Fruit fly (Drosophila melanogaster) whole organism, pupa: ENCODE measurements around the gene CG33271.
"Not testable (repeated sequence)": the region's sequence is repeated elsewhere in the genome, so short reads cannot be mapped to it uniquely, and the experiment has no call there.

Source experiments
- CG10348 ChIP-seq: fragments of 200-800 bp; sonication (Bioruptor generic); IDR thresholded peaks from 2 replicates; pipeline ENCODE4 v1.3.6; 2022; ENCODE audit warnings: missing biosample characterization, missing genetic modification characterization
- CG12605 ChIP-seq: fragments of 200-800 bp; sonication (Bioruptor generic); IDR thresholded peaks from 2 replicates; pipeline ENCODE4 v1.3.6; 2022; ENCODE audit warnings: missing biosample characterization, missing genetic modification characterization
- CG13204 ChIP-seq: fragments of 200-800 bp; sonication (Bioruptor generic); optimal IDR thresholded peaks from 2 replicates; lab custom pipeline; 2018; ENCODE audit warnings: missing biosample characterization, mild to moderate bottlenecking, missing genetic modification characterization, moderate library complexity
- CG14655 ChIP-seq: fragments of 200-800 bp; sonication (Bioruptor generic); optimal IDR thresholded peaks from 3 replicates; lab custom pipeline; 2017; ENCODE audit warnings: mild to moderate bottlenecking, missing biosample characterization, missing genetic modification reagents, missing genetic modification characterization
- CG15710 ChIP-seq: fragments of 200-800 bp; sonication (Bioruptor generic); optimal IDR thresholded peaks from 2 replicates; lab custom pipeline; 2018; ENCODE audit warnings: missing biosample characterization, mild to moderate bottlenecking, missing genetic modification characterization, moderate library complexity
- CG17806 ChIP-seq: fragments of 200-800 bp; sonication (Bioruptor generic); optimal IDR thresholded peaks from 2 replicates; lab custom pipeline; 2018; ENCODE audit warnings: missing biosample characterization, mild to moderate bottlenecking, missing genetic modification characterization, moderate library complexity
- CG32121 ChIP-seq: fragments of 200-800 bp; sonication (Bioruptor generic); IDR thresholded peaks from 2 replicates; pipeline ENCODE4 v1.3.6; 2022; ENCODE audit warnings: missing biosample characterization, missing genetic modification characterization
- CG34367 ChIP-seq: fragments of 200-800 bp; sonication (Bioruptor generic); optimal IDR thresholded peaks from 2 replicates; lab custom pipeline; 2018; ENCODE audit warnings: missing biosample characterization, mild to moderate bottlenecking, missing genetic modification characterization
- CG4496 ChIP-seq: fragments of 200-800 bp; sonication (Bioruptor generic); IDR thresholded peaks from 3 replicates; pipeline ENCODE4 v1.3.6; 2022; ENCODE audit warnings: missing biosample characterization, missing genetic modification characterization
- CG8159 ChIP-seq: fragments of 200-800 bp; sonication (Bioruptor generic); optimal IDR thresholded peaks from 3 replicates; lab custom pipeline; 2018; ENCODE audit warnings: missing biosample characterization, mild to moderate bottlenecking, missing genetic modification characterization, moderate library complexity
- CG8301 ChIP-seq: fragments of 200-800 bp; sonication (Bioruptor generic); optimal IDR thresholded peaks from 2 replicates; lab custom pipeline; 2018; ENCODE audit warnings: missing biosample characterization, mild to moderate bottlenecking, missing genetic modification characterization
- CG9948 ChIP-seq: fragments of 200-800 bp; sonication (Bioruptor generic); optimal IDR thresholded peaks from 2 replicates; lab custom pipeline; 2018; ENCODE audit warnings: missing biosample characterization, mild to moderate bottlenecking, missing genetic modification characterization, moderate library complexity
- D1 ChIP-seq: fragments of 200-800 bp; sonication (Bioruptor generic); optimal IDR thresholded peaks from 2 replicates; lab custom pipeline; 2018; ENCODE audit warnings: missing biosample characterization, mild to moderate bottlenecking, missing genetic modification characterization, moderate library complexity
- EcR ChIP-seq: fragments of 200-800 bp; sonication (Bioruptor generic); optimal IDR thresholded peaks from 3 replicates; lab custom pipeline; 2019; ENCODE audit warnings: missing biosample characterization, missing genetic modification characterization, mild to moderate bottlenecking, moderate library complexity, missing genetic modification reagents
- Ets98B ChIP-seq: fragments of 200-800 bp; sonication (Bioruptor generic); IDR thresholded peaks from 2 replicates; pipeline ENCODE4 v1.3.6; 2022; ENCODE audit warnings: missing biosample characterization, missing genetic modification characterization
- Pif1A ChIP-seq: fragments of 200-800 bp; sonication (Bioruptor generic); optimal IDR thresholded peaks from 3 replicates; lab custom pipeline; 2016; ENCODE audit warnings: missing biosample characterization, missing genetic modification characterization
- Pif1B ChIP-seq: fragments of 200-800 bp; sonication (Bioruptor generic); optimal IDR thresholded peaks from 3 replicates; lab custom pipeline; 2016; ENCODE audit warnings: missing biosample characterization, missing genetic modification characterization
- Snoo ChIP-seq: fragments of 200-800 bp; sonication (Bioruptor generic); optimal IDR thresholded peaks from 3 replicates; lab custom pipeline; 2017; ENCODE audit warnings: missing biosample characterization, mild to moderate bottlenecking, missing genetic modification characterization, inconsistent platforms
- fd96Ca ChIP-seq: fragments of 200-800 bp; sonication (Bioruptor generic); IDR thresholded peaks from 3 replicates; pipeline ENCODE4 v1.3.6; 2022; ENCODE audit warnings: missing biosample characterization, missing genetic modification characterization
- gl ChIP-seq: fragments of 200-800 bp; sonication (Bioruptor generic); optimal IDR thresholded peaks from 2 replicates; lab custom pipeline; 2018; ENCODE audit warnings: missing biosample characterization, mild to moderate bottlenecking, missing genetic modification characterization
- rn ChIP-seq: fragments of 200-800 bp; sonication (Bioruptor generic); IDR thresholded peaks from 2 replicates; pipeline ENCODE4 v1.3.6; 2022; ENCODE audit warnings: missing biosample characterization, missing genetic modification characterization

CG33271 gene

DNA sequence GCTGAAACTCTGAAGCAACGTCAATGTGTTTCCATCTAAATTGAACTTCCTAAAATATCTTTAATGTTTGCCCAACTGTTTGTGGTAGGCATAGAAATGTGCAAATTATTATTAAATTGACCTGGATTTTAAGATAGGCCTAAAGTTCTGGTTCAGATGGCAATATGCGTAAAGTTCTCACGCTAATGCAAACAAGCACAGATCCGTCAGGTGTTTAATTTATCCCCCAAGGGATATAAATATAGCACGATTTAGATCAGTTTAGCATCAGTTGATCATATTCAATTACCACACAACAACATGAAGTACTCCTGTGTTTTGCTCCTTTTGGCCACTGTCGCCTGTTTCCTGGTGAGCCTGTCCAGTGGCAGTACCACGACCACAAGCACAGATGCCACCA is 12.1 kb upstream of the CG33271 start, which contains the start of gene CG7377:
Gene CG7377, plus strand, starts transcription at position 301 of the 400 bp plus-strand sequence.
- not testable (repeated sequence) for TF ChIP-seq fd96Ca (GFP tag; lab: Robert Waterston, UW); CG8159 (tag; lab: Kevin White, UChicago); CG34367 (tag; lab: Kevin White, UChicago)

DNA sequence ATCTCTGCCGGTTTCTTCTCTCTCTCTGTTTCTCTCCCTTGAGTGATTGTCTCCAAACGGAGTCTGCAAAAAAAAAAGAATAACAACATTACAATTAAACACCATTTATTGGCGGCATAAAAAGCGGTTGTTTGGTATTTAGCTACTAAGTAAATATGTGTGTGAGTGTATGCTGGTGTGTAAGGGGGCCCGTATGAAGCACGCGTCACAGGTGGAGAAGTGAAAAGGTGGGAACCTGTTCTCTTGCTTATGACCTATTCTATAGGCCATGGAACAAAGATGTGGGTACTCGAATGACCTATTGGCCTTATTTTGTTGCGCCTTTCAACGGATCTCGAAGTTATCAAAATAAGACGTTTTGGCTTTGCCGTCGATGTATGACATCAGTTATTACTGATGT is 11.3 kb upstream of the CG33271 start:
- peak; percentile 21 for TF ChIP-seq CG8301 (tag; lab: Kevin White, UChicago)
- TF ChIP-seq Ets98B: 0 out of 2 replicates have a peak, but pooled peaks have one; percentile 37
- no peak for TF ChIP-seq CG17806 (tag; lab: Kevin White, UChicago)
- no peak for TF ChIP-seq fd96Ca (GFP tag; lab: Robert Waterston, UW)
- TF ChIP-seq CG4496 (GFP tag; lab: Robert Waterston, UW): 0 out of 3 replicates have a peak, but pooled peaks have one; percentile 45

DNA sequence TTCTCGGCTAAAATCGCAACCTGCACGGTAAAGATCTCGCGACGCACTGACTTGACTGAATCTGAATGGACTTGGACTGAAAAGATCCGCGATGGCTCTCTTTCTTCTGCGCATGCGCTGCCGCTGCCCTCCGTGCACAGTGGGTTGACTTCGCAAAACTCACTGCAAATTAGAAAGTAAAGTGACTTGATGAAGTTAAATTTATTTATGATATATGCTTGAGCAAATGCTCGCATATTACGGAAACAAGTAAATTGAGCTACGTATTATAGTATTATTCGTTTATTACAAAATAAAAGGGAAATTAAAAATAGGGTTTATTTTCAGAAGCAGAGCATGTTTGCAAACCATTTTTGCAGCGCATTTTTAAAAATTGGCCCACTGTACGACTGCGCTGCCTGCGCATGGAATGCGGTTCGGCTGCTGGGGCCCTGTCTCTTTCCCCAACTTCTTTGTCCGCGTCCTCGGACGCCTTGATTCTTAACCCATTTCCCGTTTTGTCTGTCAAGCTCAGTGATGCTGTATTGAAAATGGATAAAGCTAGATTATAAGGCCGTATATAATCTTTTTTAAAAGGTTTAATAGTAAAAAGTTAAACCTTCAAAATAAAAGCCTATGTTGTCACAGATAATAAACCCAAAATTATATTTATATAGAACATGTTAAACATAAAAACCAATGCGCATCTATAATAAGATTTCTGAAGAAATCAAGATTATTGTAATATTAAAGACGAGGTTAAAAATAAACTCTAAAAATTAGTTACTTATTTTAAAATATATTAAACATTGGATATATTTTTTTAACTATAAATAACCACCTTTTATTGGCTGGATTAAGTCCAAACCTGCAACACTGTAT is 10.7 kb upstream of the CG33271 start, which contains the start of gene rt:
Gene rt, minus strand, starts transcription at position 51 of the 861 bp plus-strand sequence.
- peak; percentile 71 for TF ChIP-seq CG12605
- TF ChIP-seq D1 (tag; lab: Kevin White, UChicago): peak; percentile 28
- peak; percentile 66 for TF ChIP-seq CG32121 (GFP tag; lab: Robert Waterston, UW)
- peak; percentile 74 for TF ChIP-seq Ets98B
- peak; percentile 93 for TF ChIP-seq CG15710 (tag; lab: Kevin White, UChicago)
- peak; percentile 78 for TF ChIP-seq Snoo (tag; lab: Kevin White, UChicago)
- TF ChIP-seq CG4496 (GFP tag; lab: Robert Waterston, UW): peak; percentile 81
- TF ChIP-seq Pif1B (GFP tag; lab: Kevin White, UChicago): peak; percentile 76
- TF ChIP-seq CG17806 (tag; lab: Kevin White, UChicago): peak; percentile 84
- peak; percentile 91 for TF ChIP-seq CG14655 (GFP tag; lab: Kevin White, UChicago)
- peak; percentile 89 for TF ChIP-seq CG8301 (tag; lab: Kevin White, UChicago)
- peak; percentile 85 for TF ChIP-seq CG9948 (tag; lab: Kevin White, UChicago)
- TF ChIP-seq CG13204 (GFP tag; lab: Kevin White, UChicago): peak; percentile 83
- peak; percentile 52 for TF ChIP-seq EcR
- TF ChIP-seq fd96Ca (GFP tag; lab: Robert Waterston, UW): no peak; the same call in 1 of the 3 replicates
- TF ChIP-seq CG8159 (tag; lab: Kevin White, UChicago): peak; percentile 92
- peak; percentile 84 for TF ChIP-seq CG34367 (tag; lab: Kevin White, UChicago)
- peak; percentile 57; the same call in 1 of the 2 replicates for TF ChIP-seq CG10348
- peak; percentile 60; the same call in 1 of the 2 replicates for TF ChIP-seq rn (GFP tag; lab: Robert Waterston, UW)
- peak; percentile 80 for TF ChIP-seq Pif1A (GFP tag; lab: Kevin White, UChicago)
- TF ChIP-seq gl (tag; lab: Kevin White, UChicago): peak; percentile 81

DNA sequence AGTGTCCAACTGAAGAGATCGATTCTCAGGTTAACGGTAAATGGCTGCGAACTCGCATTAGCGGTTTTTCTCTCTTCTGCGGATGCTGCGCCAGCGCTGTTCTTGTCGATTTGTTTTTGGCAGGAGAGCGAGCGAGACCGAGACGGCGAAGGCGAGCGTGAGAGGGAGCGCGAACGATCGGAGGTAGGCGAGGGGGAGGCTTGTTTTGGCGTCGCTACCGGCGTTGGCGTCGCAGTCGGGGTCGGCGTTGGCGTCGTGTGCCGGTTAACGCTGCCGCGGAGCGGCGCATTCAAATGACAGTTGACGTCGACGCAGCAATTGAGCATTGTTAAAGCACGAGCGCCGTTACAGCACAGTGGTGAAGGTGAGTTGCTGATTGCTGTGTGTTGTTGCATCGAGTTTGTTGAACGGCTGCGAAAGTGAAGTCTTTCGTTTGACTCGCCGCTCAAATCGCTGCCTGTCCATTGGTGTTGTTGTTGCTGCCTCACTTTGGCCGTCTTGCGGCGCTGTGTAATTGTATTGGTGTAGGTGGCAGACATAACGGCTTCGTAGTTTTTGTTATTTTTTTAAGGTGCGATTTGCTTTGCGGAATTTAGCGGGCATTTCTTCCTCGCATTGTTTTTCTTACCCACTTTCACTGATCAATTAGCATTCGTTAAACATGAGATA is 9.6 kb upstream of the CG33271 start:
- TF ChIP-seq CG4496 (GFP tag; lab: Robert Waterston, UW) (peak; percentile 18; the same call in 1 of the 3 replicates), CG8159 (tag; lab: Kevin White, UChicago) (no peak), CG32121 (GFP tag; lab: Robert Waterston, UW) (0 out of 2 replicates have a peak, but pooled peaks have one; percentile 16), Snoo (tag; lab: Kevin White, UChicago) (no peak)
- TF ChIP-seq, all 21 proteins: peak for 2

DNA sequence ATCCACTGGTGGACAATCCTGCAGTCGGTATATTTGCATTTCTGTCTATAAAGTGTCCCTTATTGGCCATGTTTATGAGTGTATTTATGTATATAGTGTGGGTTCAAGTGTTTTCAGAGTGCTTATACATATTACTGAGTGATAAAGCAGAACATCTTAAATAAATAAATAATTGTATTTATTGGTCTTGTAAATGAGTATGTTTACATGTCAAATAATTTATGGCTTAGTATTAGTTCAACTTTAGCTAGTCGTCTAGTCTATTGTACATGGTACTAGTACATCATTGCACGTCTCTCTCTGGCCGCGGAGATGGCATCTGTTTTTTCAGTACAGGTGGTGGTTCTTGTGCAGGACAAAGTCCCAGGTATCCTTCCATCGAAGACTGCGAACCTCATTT is 6.7 kb upstream of the CG33271 start, which contains the start of gene CG32086:
Gene CG32086, minus strand, starts transcription at position 101 of the 400 bp plus-strand sequence.
- no peak for TF ChIP-seq D1 (tag; lab: Kevin White, UChicago)
- no peak for TF ChIP-seq CG10348
- no peak for TF ChIP-seq Snoo (tag; lab: Kevin White, UChicago)
- TF ChIP-seq fd96Ca (GFP tag; lab: Robert Waterston, UW): no peak
- no peak for TF ChIP-seq Ets98B
- TF ChIP-seq rn (GFP tag; lab: Robert Waterston, UW): no peak
- TF ChIP-seq CG9948 (tag; lab: Kevin White, UChicago): no peak
- TF ChIP-seq CG34367 (tag; lab: Kevin White, UChicago): no peak
- TF ChIP-seq CG14655 (GFP tag; lab: Kevin White, UChicago): no peak
- TF ChIP-seq CG17806 (tag; lab: Kevin White, UChicago): no peak
- TF ChIP-seq CG8159 (tag; lab: Kevin White, UChicago): no peak
- TF ChIP-seq Pif1A (GFP tag; lab: Kevin White, UChicago): no peak
- TF ChIP-seq CG8301 (tag; lab: Kevin White, UChicago): no peak
- no peak for TF ChIP-seq CG4496 (GFP tag; lab: Robert Waterston, UW)
- TF ChIP-seq EcR: no peak
